Worm (Caenorhabditis elegans) whole organism, young adult: Measurements from ENCODE around the gene C05A9.2.
A peak's percentile ranks its signal among the peaks of the same experiment; 100 is the strongest.

Source experiments
- C17E4.6 ChIP-seq: fragments of 200-800 bp; sonication (Bioruptor generic); IDR thresholded peaks from 2 replicates; pipeline ENCODE4 v1.3.6; 2022; ENCODE audit warnings: missing genetic modification reagents, missing genetic modification characterization, missing compliant biosample characterization
- F10E7.11 ChIP-seq: sonication (generic microtip); optimal IDR thresholded peaks from 2 replicates; lab custom pipeline; 2017; ENCODE audit warnings: mild to moderate bottlenecking, missing genetic modification characterization, moderate library complexity, missing compliant biosample characterization
- F22D6.2 ChIP-seq: sonication (generic microtip); optimal IDR thresholded peaks from 2 replicates; lab custom pipeline; 2016; ENCODE audit warnings: mild to moderate bottlenecking, missing genetic modification characterization, missing compliant biosample characterization
- F33H1.4 ChIP-seq: fragments of 200-800 bp; sonication (Bioruptor generic); IDR thresholded peaks from 2 replicates; pipeline ENCODE4 v1.3.6; 2022; ENCODE audit warnings: missing genetic modification reagents, missing genetic modification characterization, missing compliant biosample characterization
- F37B4.10 ChIP-seq: fragments of 200-800 bp; sonication (Bioruptor generic); IDR thresholded peaks from 2 replicates; pipeline ENCODE4 v1.3.6; 2022; ENCODE audit warnings: missing genetic modification characterization, missing compliant biosample characterization
- F57A8.1 ChIP-seq: fragments of 200-800 bp; sonication (Bioruptor generic); optimal IDR thresholded peaks from 2 replicates; lab custom pipeline; 2018; ENCODE audit warnings: mild to moderate bottlenecking, missing genetic modification characterization, moderate library complexity, missing compliant biosample characterization
- K12H6.12 ChIP-seq: fragments of 200-800 bp; sonication (Bioruptor generic); optimal IDR thresholded peaks from 2 replicates; lab custom pipeline; 2018; ENCODE audit warnings: mild to moderate bottlenecking, missing genetic modification characterization, missing compliant biosample characterization
- T26A5.8 ChIP-seq: sonication (generic microtip); optimal IDR thresholded peaks from 2 replicates; lab custom pipeline; 2016; ENCODE audit warnings: missing genetic modification characterization, missing compliant biosample characterization
- Y79H2A.3 ChIP-seq: fragments of 200-800 bp; sonication (Bioruptor generic); conservative IDR thresholded peaks from 2 replicates; pipeline ENCODE4 v1.3.6; 2022; ENCODE audit warnings: missing genetic modification reagents, missing genetic modification characterization, missing compliant biosample characterization
- Y95B8A.8 ChIP-seq: fragments of 200-800 bp; sonication (Bioruptor generic); IDR thresholded peaks from 2 replicates; pipeline ENCODE4 v1.3.6; 2022; ENCODE audit warnings: missing genetic modification reagents, missing genetic modification characterization, missing compliant biosample characterization
- ama-1 ChIP-seq, 3 experiments: fragments of 150-350 bp in 1 of 3; sonication (generic microtip) in 2 of 3; optimal IDR thresholded peaks; 2 replicates each; lab custom pipeline; 2014 to 2018; ENCODE audit warnings: missing biosample characterization in 2 of 3, missing genetic modification characterization in 2 of 3, missing genetic modification reagents in 2 of 3
- atf-7 ChIP-seq: sonication (generic microtip); optimal IDR thresholded peaks from 2 replicates; lab custom pipeline; 2017; ENCODE audit warnings: mild to moderate bottlenecking, missing genetic modification characterization, missing compliant biosample characterization
- athp-1 ChIP-seq: sonication (generic microtip); optimal IDR thresholded peaks from 2 replicates; lab custom pipeline; 2017; ENCODE audit warnings: mild to moderate bottlenecking, missing genetic modification characterization, missing compliant biosample characterization
- attf-3 ChIP-seq: fragments of 200-800 bp; sonication (Bioruptor generic); conservative IDR thresholded peaks from 2 replicates; pipeline ENCODE4 v1.3.6; 2022; ENCODE audit warnings: missing genetic modification reagents, missing genetic modification characterization, missing compliant biosample characterization
- attf-5 ChIP-seq: fragments of 200-800 bp; sonication (Bioruptor generic); optimal IDR thresholded peaks from 2 replicates; lab custom pipeline; 2018; ENCODE audit warnings: mild to moderate bottlenecking, missing genetic modification characterization, missing compliant biosample characterization
- bed-1 ChIP-seq: fragments of 200-800 bp; sonication (Bioruptor generic); IDR thresholded peaks from 2 replicates; pipeline ENCODE4 v1.3.6; 2022; ENCODE audit warnings: missing genetic modification reagents, missing genetic modification characterization, missing compliant biosample characterization
- bed-2 ChIP-seq: fragments of 200-800 bp; sonication (Bioruptor generic); IDR thresholded peaks from 2 replicates; pipeline ENCODE4 v1.3.6; 2022; ENCODE audit warnings: missing genetic modification reagents, missing genetic modification characterization, missing compliant biosample characterization
- ccch-3 ChIP-seq: fragments of 200-800 bp; sonication (Bioruptor generic); optimal IDR thresholded peaks from 2 replicates; lab custom pipeline; 2018; ENCODE audit warnings: mild to moderate bottlenecking, missing genetic modification characterization, missing compliant biosample characterization
- ceh-40 ChIP-seq: fragments of 200-800 bp; sonication (Bioruptor generic); IDR thresholded peaks from 2 replicates; pipeline ENCODE4 v1.3.6; 2022; ENCODE audit warnings: missing genetic modification characterization, missing compliant biosample characterization
- die-1 ChIP-seq: sonication (generic microtip); optimal IDR thresholded peaks from 2 replicates; lab custom pipeline; 2016; ENCODE audit warnings: missing genotype, mild to moderate bottlenecking, missing genetic modification characterization, missing compliant biosample characterization
- efl-1 ChIP-seq: fragments of 150-350 bp; optimal IDR thresholded peaks from 2 replicates; lab custom pipeline; 2014; ENCODE audit warnings: missing biosample characterization, missing genetic modification reagents, missing genetic modification characterization
- egl-18 ChIP-seq: fragments of 200-800 bp; sonication (Bioruptor generic); IDR thresholded peaks from 2 replicates; pipeline ENCODE4 v1.3.6; 2022; ENCODE audit warnings: missing genetic modification reagents, missing genetic modification characterization, missing compliant biosample characterization
- egl-44 ChIP-seq: fragments of 200-800 bp; sonication (Bioruptor generic); IDR thresholded peaks from 2 replicates; pipeline ENCODE4 v1.3.6; 2022; ENCODE audit warnings: missing genetic modification reagents, missing genetic modification characterization, missing compliant biosample characterization
- egrh-3 ChIP-seq: fragments of 200-800 bp; sonication (Bioruptor generic); IDR thresholded peaks from 2 replicates; pipeline ENCODE4 v1.3.6; 2022; ENCODE audit warnings: missing genetic modification reagents, missing genetic modification characterization, missing compliant biosample characterization
- gei-17 ChIP-seq: fragments of 200-800 bp; sonication (Bioruptor generic); optimal IDR thresholded peaks from 2 replicates; lab custom pipeline; 2018; ENCODE audit warnings: mild to moderate bottlenecking, missing genetic modification characterization, missing compliant biosample characterization
- hlh-12 ChIP-seq: sonication (generic microtip); optimal IDR thresholded peaks from 2 replicates; lab custom pipeline; 2016; ENCODE audit warnings: missing genetic modification characterization, missing compliant biosample characterization
- hlh-26 ChIP-seq: fragments of 200-800 bp; sonication (Bioruptor generic); conservative IDR thresholded peaks from 2 replicates; pipeline ENCODE4 v1.3.6; 2022; ENCODE audit warnings: missing genetic modification reagents, missing genetic modification characterization, missing compliant biosample characterization
- hmg-20 ChIP-seq: fragments of 200-800 bp; sonication (Bioruptor generic); IDR thresholded peaks from 2 replicates; pipeline ENCODE4 v1.3.6; 2022; ENCODE audit warnings: missing genetic modification reagents, missing genetic modification characterization, missing compliant biosample characterization
- hsf-1 ChIP-seq: fragments of 200-800 bp; sonication (Bioruptor generic); IDR thresholded peaks from 2 replicates; pipeline ENCODE4 v1.3.6; 2022; ENCODE audit warnings: missing genetic modification reagents, missing genetic modification characterization, missing compliant biosample characterization
- lin-35 ChIP-seq, 3 experiments: fragments of 150-350 bp in 2 of 3; sonication (generic microtip) in 1 of 3; optimal IDR thresholded peaks; 2 replicates each; lab custom pipeline; 2014 to 2018; ENCODE audit warnings: missing biosample characterization in 3 of 3, missing genetic modification characterization in 3 of 3, missing genetic modification reagents in 3 of 3
- lir-1 ChIP-seq: fragments of 200-800 bp; sonication (Bioruptor generic); conservative IDR thresholded peaks from 2 replicates; pipeline ENCODE4 v1.3.6; 2022; ENCODE audit warnings: missing genetic modification reagents, missing genetic modification characterization, missing compliant biosample characterization
- madf-3 ChIP-seq: fragments of 200-800 bp; sonication (Bioruptor generic); IDR thresholded peaks from 2 replicates; pipeline ENCODE4 v1.3.6; 2022; ENCODE audit warnings: missing genetic modification reagents, missing genetic modification characterization, missing compliant biosample characterization
- mcd-1 ChIP-seq: fragments of 200-800 bp; sonication (Bioruptor generic); IDR thresholded peaks from 2 replicates; pipeline ENCODE4 v1.3.6; 2022; ENCODE audit warnings: missing genetic modification reagents, missing genetic modification characterization, missing compliant biosample characterization
- mel-28 ChIP-seq: sonication (generic microtip); optimal IDR thresholded peaks from 2 replicates; lab custom pipeline; 2016; ENCODE audit warnings: borderline replicate concordance, mild to moderate bottlenecking, missing genetic modification characterization, missing compliant biosample characterization
- mxl-1 ChIP-seq: sonication (generic microtip); optimal IDR thresholded peaks from 2 replicates; lab custom pipeline; 2016; ENCODE audit warnings: missing genetic modification characterization, missing compliant biosample characterization
- nfya-2 ChIP-seq: fragments of 200-800 bp; sonication (Bioruptor generic); IDR thresholded peaks from 2 replicates; pipeline ENCODE4 v1.3.6; 2022; ENCODE audit warnings: missing genetic modification reagents, missing genetic modification characterization, missing compliant biosample characterization
- nfyb-1 ChIP-seq: fragments of 200-800 bp; sonication (Bioruptor generic); IDR thresholded peaks from 2 replicates; pipeline ENCODE4 v1.3.6; 2022; ENCODE audit warnings: missing genetic modification reagents, missing genetic modification characterization, missing compliant biosample characterization
- nhr-120 ChIP-seq: fragments of 200-800 bp; sonication (Bioruptor generic); IDR thresholded peaks from 2 replicates; pipeline ENCODE4 v1.3.6; 2022; ENCODE audit warnings: missing genetic modification characterization, missing compliant biosample characterization
- nhr-179 ChIP-seq: sonication (generic microtip); optimal IDR thresholded peaks from 2 replicates; lab custom pipeline; 2016; ENCODE audit warnings: mild to moderate bottlenecking, missing genetic modification characterization, missing compliant biosample characterization
- nhr-80 ChIP-seq: sonication (generic microtip); optimal IDR thresholded peaks from 2 replicates; lab custom pipeline; 2016; ENCODE audit warnings: missing genetic modification characterization, missing compliant biosample characterization
- rcor-1 ChIP-seq: fragments of 200-800 bp; sonication (Bioruptor generic); IDR thresholded peaks from 2 replicates; pipeline ENCODE4 v1.3.6; 2022; ENCODE audit warnings: missing genetic modification reagents, missing genetic modification characterization, missing compliant biosample characterization
- sea-2 ChIP-seq: fragments of 200-800 bp; sonication (Bioruptor generic); IDR thresholded peaks from 2 replicates; pipeline ENCODE4 v1.3.6; 2022; ENCODE audit warnings: missing genetic modification characterization, missing compliant biosample characterization
- snpc-1.1 ChIP-seq: sonication (generic microtip); optimal IDR thresholded peaks from 2 replicates; lab custom pipeline; 2017; ENCODE audit warnings: missing genetic modification characterization, mild to moderate bottlenecking, missing compliant biosample characterization, antibody characterized with exemption, moderate library complexity, missing genotype, missing genetic modification reagents; ENCODE audit not compliant: insufficient read depth
- snpc-4 ChIP-seq, 5 experiments: fragments of 150-350 bp in 1 of 5; sonication (generic microtip) in 4 of 5; optimal IDR thresholded peaks; 2 replicates each; lab custom pipeline; 2014 to 2018; ENCODE audit warnings: missing genetic modification characterization in 5 of 5, missing biosample characterization in 3 of 5, antibody characterized with exemption in 2 of 5, mild to moderate bottlenecking in 2 of 5, missing compliant biosample characterization in 2 of 5, missing genotype in 2 of 5, moderate library complexity in 2 of 5, missing genetic modification reagents in 1 of 5
- sptf-2 ChIP-seq: fragments of 200-800 bp; sonication (Bioruptor generic); optimal IDR thresholded peaks from 2 replicates; lab custom pipeline; 2018; ENCODE audit warnings: mild to moderate bottlenecking, missing genetic modification characterization, missing compliant biosample characterization
- zfh-2 ChIP-seq: fragments of 200-800 bp; sonication (Bioruptor generic); conservative IDR thresholded peaks from 2 replicates; pipeline ENCODE4 v1.3.6; 2022; ENCODE audit warnings: missing genetic modification reagents, missing genetic modification characterization, missing compliant biosample characterization
- zim-3 ChIP-seq: sonication (generic microtip); optimal IDR thresholded peaks from 2 replicates; lab custom pipeline; 2017; ENCODE audit warnings: mild to moderate bottlenecking, missing genetic modification characterization, moderate library complexity, missing compliant biosample characterization
- ztf-18 ChIP-seq: sonication (generic microtip); optimal IDR thresholded peaks from 2 replicates; lab custom pipeline; 2016; ENCODE audit warnings: missing genotype, mild to moderate bottlenecking, missing genetic modification characterization, missing compliant biosample characterization
- ztf-3 ChIP-seq: fragments of 200-800 bp; sonication (Bioruptor generic); optimal IDR thresholded peaks from 2 replicates; lab custom pipeline; 2018; ENCODE audit warnings: mild to moderate bottlenecking, missing genetic modification characterization, missing compliant biosample characterization

C05A9.2 gene

DNA sequence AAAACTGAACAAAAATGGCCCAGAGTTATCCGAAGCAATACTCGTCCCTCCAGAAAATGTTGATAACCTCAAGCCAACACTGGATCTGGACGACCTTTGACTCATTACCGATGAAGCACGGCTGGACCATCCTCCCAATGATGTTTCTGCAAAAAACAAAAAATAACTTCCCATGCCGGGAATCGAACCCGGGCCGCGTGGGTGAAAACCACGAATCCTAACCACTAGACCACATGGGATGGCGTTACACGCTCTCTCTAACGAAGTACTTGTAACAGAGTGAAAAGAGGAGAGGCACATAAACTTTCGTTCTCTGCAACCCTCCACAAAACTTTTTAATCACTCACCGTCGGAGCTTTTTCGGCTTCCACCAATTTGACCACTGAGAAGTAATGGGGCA lies 23.3 kb downstream of the C05A9.2 start (continued):
- TF ChIP-seq mel-28 (tag; lab: Kevin White, UChicago) (no peak), nhr-120 (GFP tag; lab: Robert Waterston, UW) (no peak), T26A5.8 (tag; lab: Kevin White, UChicago) (no peak), ceh-40 (peak; percentile 45; the same call in 1 of the 2 replicates), F57A8.1 (no peak), mcd-1 (GFP tag; lab: Robert Waterston, UW) (peak; percentile 66; the same call in 1 of the 2 replicates), atf-7 (peak; percentile 29), C17E4.6 (GFP tag; lab: Robert Waterston, UW) (no peak), rcor-1 (peak; percentile 50), F33H1.4 (no peak), madf-3 (GFP tag; lab: Robert Waterston, UW) (no peak), F37B4.10 (GFP tag; lab: Robert Waterston, UW) (no peak), hsf-1 (GFP tag; lab: Robert Waterston, UW) (no peak), nhr-80 (no peak), F22D6.2 (tag; lab: Kevin White, UChicago) (no peak), sptf-2 (GFP tag; lab: Kevin White, UChicago) (no peak), attf-5 (no peak), lin-35 (GFP tag; optimal IDR thresholded peaks at IDR 0.05; lab: Kevin White, UChicago) (no peak), bed-2 (GFP tag; lab: Robert Waterston, UW) (no peak), egl-44 (0 out of 2 replicates have a peak, but pooled peaks have one; percentile 31), egrh-3 (GFP tag; lab: Robert Waterston, UW) (peak; percentile 10; the same call in 1 of the 2 replicates), nhr-179 (tag; lab: Kevin White, UChicago) (no peak), nfya-2 (GFP tag; lab: Robert Waterston, UW) (no peak), hlh-26 (GFP tag; lab: Robert Waterston, UW) (no peak), bed-1 (GFP tag; lab: Robert Waterston, UW) (no peak), nfyb-1 (GFP tag; lab: Robert Waterston, UW) (peak; percentile 87), hmg-20 (GFP tag; lab: Robert Waterston, UW) (peak; percentile 30; the same call in 1 of the 2 replicates), hlh-12 (tag; lab: Kevin White, UChicago) (peak; percentile 48), snpc-1.1 (tag; lab: Kevin White, UChicago) (no peak), zfh-2 (GFP tag; lab: Robert Waterston, UW) (no peak; the same call in 1 of the 2 replicates), ztf-18 (tag; lab: Kevin White, UChicago) (peak; percentile 52), zim-3 (tag; lab: Kevin White, UChicago) (peak; percentile 10), gei-17 (GFP tag; lab: Kevin White, UChicago) (peak; percentile 64), die-1 (tag; lab: Kevin White, UChicago) (peak; percentile 84), mxl-1 (tag; lab: Kevin White, UChicago) (peak; percentile 74), lir-1 (no peak), F10E7.11 (tag; lab: Kevin White, UChicago) (no peak), Y79H2A.3 (no peak), ama-1 (optimal IDR thresholded peaks at IDR 0.05; lab: Kevin White, UChicago) (no peak), ama-1 (GFP tag; optimal IDR thresholded peaks at IDR 0.05; lab: Kevin White, UChicago) (peak; percentile 40 to 91), K12H6.12 (tag; lab: Kevin White, UChicago) (peak; percentile 11), Y95B8A.8 (GFP tag; lab: Robert Waterston, UW) (0 out of 2 replicates have a peak, but pooled peaks have one; percentile 53), ztf-3 (GFP tag; lab: Kevin White, UChicago) (peak; percentile 5), egl-18 (GFP tag; lab: Robert Waterston, UW) (no peak), attf-3 (no peak), athp-1 (tag; lab: Kevin White, UChicago) (peak; percentile 68), snpc-4 (GFP tag; optimal IDR thresholded peaks at IDR 0.05; lab: Kevin White, UChicago) (no peak), snpc-4 (tag; optimal IDR thresholded peaks at IDR 0.05; lab: Kevin White, UChicago) (no peak), efl-1 (GFP tag; lab: Kevin White, UChicago) (no peak), sea-2 (GFP tag; lab: Robert Waterston, UW) (no peak), ccch-3 (GFP tag; lab: Kevin White, UChicago) (no peak)
